Fruit fly (Drosophila melanogaster) whole organism, embryonic: ENCODE measurements around the gene CG14423.
A peak's percentile ranks its signal among the peaks of the same experiment; 100 is the strongest.

ENCODE experiments used
- ATbp ChIP-seq: fragments of 200-800 bp; sonication (Bioruptor generic); optimal IDR thresholded peaks from 2 replicates; lab custom pipeline; 2017; ENCODE audit warnings: missing biosample characterization, mild to moderate bottlenecking, missing genetic modification characterization, missing genetic modification reagents
- Ada2b ChIP-seq: fragments of 200-800 bp; sonication (Bioruptor generic); IDR thresholded peaks from 2 replicates; pipeline ENCODE4 v1.3.6; 2022; ENCODE audit warnings: missing biosample characterization, missing genetic modification characterization
- Adf1 ChIP-seq: fragments of 200-800 bp; sonication (Bioruptor generic); IDR thresholded peaks from 2 replicates; pipeline ENCODE4 v1.3.6; 2022; ENCODE audit warnings: missing biosample characterization, missing genetic modification characterization
- Antp ChIP-seq: fragments of 200-800 bp; sonication (Bioruptor generic); optimal IDR thresholded peaks from 3 replicates; lab custom pipeline; 2016; ENCODE audit warnings: missing biosample characterization, missing genetic modification characterization
- Awh ChIP-seq: fragments of 200-800 bp; sonication (Bioruptor generic); IDR thresholded peaks from 2 replicates; pipeline ENCODE4, ENCODE4 v1.3.6; 2022; ENCODE audit warnings: missing biosample characterization, missing genetic modification characterization
- CG10147 ChIP-seq: fragments of 200-800 bp; sonication (Bioruptor generic); optimal IDR thresholded peaks from 2 replicates; lab custom pipeline; 2019; ENCODE audit warnings: missing biosample characterization, mild to moderate bottlenecking, missing genetic modification characterization, moderate library complexity
- CG12219 ChIP-seq: fragments of 200-800 bp; sonication (Bioruptor generic); optimal IDR thresholded peaks from 3 replicates; lab custom pipeline; 2018; ENCODE audit warnings: missing biosample characterization, mild to moderate bottlenecking, missing genetic modification characterization
- CG1233 ChIP-seq: fragments of 200-800 bp; sonication (Bioruptor generic); optimal IDR thresholded peaks from 4 replicates; lab custom pipeline; 2018; ENCODE audit warnings: missing biosample characterization, mild to moderate bottlenecking, missing genetic modification characterization
- CG12659 ChIP-seq: fragments of 200-800 bp; sonication (Bioruptor generic); optimal IDR thresholded peaks from 3 replicates; lab custom pipeline; 2017; ENCODE audit warnings: mild to moderate bottlenecking, missing biosample characterization, missing genetic modification reagents, missing genetic modification characterization
- CG13775 ChIP-seq: fragments of 200-800 bp; sonication (Bioruptor generic); optimal IDR thresholded peaks from 3 replicates; lab custom pipeline; 2017; ENCODE audit warnings: missing biosample characterization, mild to moderate bottlenecking, missing genetic modification characterization
- CG15011 ChIP-seq: fragments of 200-800 bp; sonication (Bioruptor generic); optimal IDR thresholded peaks from 3 replicates; lab custom pipeline; 2018; ENCODE audit warnings: missing biosample characterization, mild to moderate bottlenecking, missing genetic modification characterization
- CG1603 ChIP-seq: fragments of 200-800 bp; sonication (Bioruptor generic); optimal IDR thresholded peaks from 2 replicates; lab custom pipeline; 2019; ENCODE audit warnings: missing biosample characterization, mild to moderate bottlenecking, missing genetic modification characterization, moderate library complexity
- CG31224 ChIP-seq: fragments of 200-800 bp; sonication (Bioruptor generic); IDR thresholded peaks from 2 replicates; pipeline ENCODE4 v1.3.6; 2022; ENCODE audit warnings: missing biosample characterization, missing genetic modification characterization
- CG31388 ChIP-seq: fragments of 200-800 bp; sonication (Bioruptor generic); optimal IDR thresholded peaks from 2 replicates; lab custom pipeline; 2016; ENCODE audit warnings: missing biosample characterization, missing genetic modification characterization
- CG31441 ChIP-seq: fragments of 200-800 bp; sonication (Bioruptor generic); IDR thresholded peaks from 2 replicates; pipeline ENCODE4 v1.3.6; 2022; ENCODE audit warnings: missing biosample characterization, missing genetic modification characterization
- CG3281 ChIP-seq: fragments of 200-800 bp; sonication (Bioruptor generic); optimal IDR thresholded peaks from 3 replicates; lab custom pipeline; 2017; ENCODE audit warnings: missing biosample characterization, mild to moderate bottlenecking, missing genetic modification characterization
- CG4854 ChIP-seq: fragments of 200-800 bp; sonication (Bioruptor generic); optimal IDR thresholded peaks from 2 replicates; lab custom pipeline; 2016; ENCODE audit warnings: missing biosample characterization, missing genetic modification characterization, inconsistent platforms
- CG6272 ChIP-seq: fragments of 200-800 bp; sonication (Bioruptor generic); IDR thresholded peaks from 2 replicates; pipeline ENCODE4 v1.3.6; 2022; ENCODE audit warnings: missing biosample characterization, missing genetic modification characterization
- CG7372 ChIP-seq: fragments of 200-800 bp; sonication (Bioruptor generic); IDR thresholded peaks from 2 replicates; pipeline ENCODE4 v1.3.6; 2022; ENCODE audit warnings: missing biosample characterization, missing genetic modification characterization
- CG8359 ChIP-seq: fragments of 200-800 bp; sonication (Bioruptor generic); optimal IDR thresholded peaks from 2 replicates; lab custom pipeline; 2017; ENCODE audit warnings: missing biosample characterization, mild to moderate bottlenecking, missing genetic modification characterization, borderline replicate concordance
- CG9932 ChIP-seq: fragments of 200-800 bp; sonication (Bioruptor generic); IDR thresholded peaks from 2 replicates; pipeline ENCODE4 v1.3.6; 2022; ENCODE audit warnings: missing biosample characterization, missing genetic modification characterization
- Dp ChIP-seq: fragments of 200-800 bp; sonication (Bioruptor generic); optimal IDR thresholded peaks from 2 replicates; lab custom pipeline; 2018; ENCODE audit warnings: missing biosample characterization, mild to moderate bottlenecking, missing genetic modification characterization, moderate library complexity
- E2f1 ChIP-seq: fragments of 200-800 bp; sonication (Bioruptor generic); IDR thresholded peaks from 2 replicates; pipeline ENCODE4 v1.3.6; 2022; ENCODE audit warnings: missing biosample characterization, missing genetic modification characterization
- Elba2 ChIP-seq: fragments of 200-800 bp; sonication (Bioruptor generic); optimal IDR thresholded peaks from 3 replicates; lab custom pipeline; 2016; ENCODE audit warnings: missing biosample characterization, missing genetic modification characterization
- Fer3 ChIP-seq: fragments of 200-800 bp; sonication (Bioruptor generic); optimal IDR thresholded peaks from 2 replicates; lab custom pipeline; 2018; ENCODE audit warnings: missing biosample characterization, mild to moderate bottlenecking, missing genetic modification characterization, moderate library complexity
- Hand ChIP-seq: fragments of 200-800 bp; sonication (Bioruptor generic); optimal IDR thresholded peaks from 2 replicates; lab custom pipeline; 2017; ENCODE audit warnings: mild to moderate bottlenecking, missing biosample characterization, missing genetic modification reagents, missing genetic modification characterization
- Hmx ChIP-seq: fragments of 200-800 bp; sonication (Bioruptor generic); optimal IDR thresholded peaks from 2 replicates; lab custom pipeline; 2016; ENCODE audit warnings: missing biosample characterization, missing genetic modification characterization
- Kr ChIP-seq: fragments of 200-800 bp; sonication (Bioruptor generic); optimal IDR thresholded peaks from 2 replicates; lab custom pipeline; 2017; ENCODE audit warnings: missing biosample characterization, mild to moderate bottlenecking, missing genetic modification characterization
- Lhr ChIP-seq: fragments of 200-800 bp; sonication (Bioruptor generic); optimal IDR thresholded peaks from 3 replicates; lab custom pipeline; 2017; ENCODE audit warnings: mild to moderate bottlenecking, missing biosample characterization, missing genetic modification reagents, missing genetic modification characterization
- MBD-R2 ChIP-seq: fragments of 200-800 bp; sonication (Bioruptor generic); IDR thresholded peaks from 2 replicates; pipeline ENCODE4 v1.3.6; 2022; ENCODE audit warnings: missing biosample characterization, missing genetic modification characterization
- Opbp ChIP-seq: fragments of 200-800 bp; sonication (Bioruptor generic); IDR thresholded peaks from 3 replicates; pipeline ENCODE4 v1.3.6; 2022; ENCODE audit warnings: missing biosample characterization, missing genetic modification characterization; ENCODE audit not compliant: partially characterized antibody
- Ptx1 ChIP-seq: fragments of 200-800 bp; sonication (Bioruptor generic); IDR thresholded peaks from 2 replicates; pipeline ENCODE4 v1.3.6; 2022; ENCODE audit warnings: missing biosample characterization, missing genetic modification characterization
- Rx ChIP-seq: fragments of 200-800 bp; sonication (Bioruptor generic); IDR thresholded peaks from 2 replicates; pipeline ENCODE4 v1.3.6; 2022; ENCODE audit warnings: missing biosample characterization, missing genetic modification characterization
- aop ChIP-seq: fragments of 200-800 bp; sonication (Bioruptor generic); IDR thresholded peaks from 2 replicates; pipeline ENCODE4 v1.3.6; 2022; ENCODE audit warnings: missing biosample characterization, missing genetic modification characterization
- az2 ChIP-seq: fragments of 200-800 bp; sonication (Bioruptor generic); optimal IDR thresholded peaks from 3 replicates; lab custom pipeline; 2016; ENCODE audit warnings: missing biosample characterization, missing genetic modification characterization
- cg ChIP-seq: fragments of 200-800 bp; sonication (Bioruptor generic); optimal IDR thresholded peaks from 3 replicates; lab custom pipeline; 2019; ENCODE audit warnings: missing biosample characterization, mild to moderate bottlenecking, missing genetic modification characterization, moderate library complexity
- crc ChIP-seq: fragments of 200-800 bp; sonication (Bioruptor generic); optimal IDR thresholded peaks from 2 replicates; lab custom pipeline; 2016; ENCODE audit warnings: missing biosample characterization, missing genetic modification characterization
- dan ChIP-seq: fragments of 200-800 bp; sonication (Bioruptor generic); IDR thresholded peaks from 2 replicates; pipeline ENCODE4 v1.3.6; 2022; ENCODE audit warnings: missing biosample characterization, missing genetic modification characterization
- fd3F ChIP-seq: fragments of 200-800 bp; sonication (Bioruptor generic); optimal IDR thresholded peaks from 2 replicates; lab custom pipeline; 2018; ENCODE audit warnings: missing biosample characterization, mild to moderate bottlenecking, missing genetic modification characterization, moderate library complexity
- hkb ChIP-seq, 2 experiments: fragments of 200-800 bp in 1 of 2; fragments of >200 bp in 1 of 2; sonication (Bioruptor generic) in 1 of 2; IDR thresholded peaks in 1 of 2; optimal IDR thresholded peaks in 1 of 2; 2 replicates each; pipeline versions ENCODE4 v1.3.6 to Lab custom; 2017 to 2022; ENCODE audit warnings: missing biosample characterization in 1 of 2, missing genetic modification characterization in 1 of 2
- ind ChIP-seq: fragments of 200-800 bp; sonication (Bioruptor generic); optimal IDR thresholded peaks from 3 replicates; lab custom pipeline; 2016; ENCODE audit warnings: missing biosample characterization, missing genetic modification characterization
- jigr1 ChIP-seq: fragments of 200-800 bp; sonication (Bioruptor generic); IDR thresholded peaks from 3 replicates; pipeline ENCODE4 v1.3.6; 2022; ENCODE audit warnings: missing biosample characterization, missing genetic modification characterization
- luna ChIP-seq: fragments of 200-800 bp; sonication (Bioruptor generic); optimal IDR thresholded peaks from 2 replicates; lab custom pipeline; 2016; ENCODE audit warnings: missing biosample characterization, missing genetic modification characterization
- mld ChIP-seq: fragments of 200-800 bp; sonication (Bioruptor generic); IDR thresholded peaks from 3 replicates; pipeline ENCODE4 v1.3.6; 2022; ENCODE audit warnings: missing biosample characterization, missing genetic modification characterization; ENCODE audit not compliant: partially characterized antibody
- repo ChIP-seq: fragments of 200-800 bp; sonication (Bioruptor generic); optimal IDR thresholded peaks from 2 replicates; lab custom pipeline; 2016; ENCODE audit warnings: missing biosample characterization, missing genetic modification characterization
- sens-2 ChIP-seq: fragments of 200-800 bp; sonication (Bioruptor generic); IDR thresholded peaks from 2 replicates; pipeline ENCODE4 v1.3.6; 2022; ENCODE audit warnings: missing biosample characterization, missing genetic modification characterization
- sna ChIP-seq: fragments of 200-800 bp; sonication (Bioruptor generic); IDR thresholded peaks from 2 replicates; pipeline ENCODE4 v1.3.6; 2022; ENCODE audit warnings: missing biosample characterization, missing genetic modification characterization; ENCODE audit not compliant: partially characterized antibody
- ssp ChIP-seq: fragments of 200-800 bp; sonication (Bioruptor generic); IDR thresholded peaks from 2 replicates; pipeline ENCODE4 v1.3.6; 2022; ENCODE audit warnings: missing biosample characterization, missing genetic modification characterization
- unpg ChIP-seq: fragments of 200-800 bp; sonication (Bioruptor generic); optimal IDR thresholded peaks from 3 replicates; lab custom pipeline; 2018; ENCODE audit warnings: missing biosample characterization, mild to moderate bottlenecking, missing genetic modification characterization, moderate library complexity
- vfl ChIP-seq: fragments of 200-800 bp; sonication (Bioruptor generic); optimal IDR thresholded peaks from 2 replicates; lab custom pipeline; 2016; ENCODE audit warnings: missing biosample characterization, missing genetic modification characterization
- zf30C ChIP-seq: fragments of 200-800 bp; sonication (Bioruptor generic); optimal IDR thresholded peaks from 3 replicates; lab custom pipeline; 2018; ENCODE audit warnings: missing biosample characterization, mild to moderate bottlenecking, missing genetic modification characterization

The CG14423 gene

dm6 chrX:2919742-2920141 lies 25.5 kb upstream of the CG14423 start, which contains the start of gene CG3588 (continued):
- TF ChIP-seq MBD-R2 (peak; percentile 57), CG1603 (tag; lab: Kevin White, UChicago) (peak; percentile 47), Dp (GFP tag; lab: Kevin White, UChicago) (no peak), repo (GFP tag; lab: Kevin White, UChicago) (peak; percentile 39), sna (GFP tag; lab: Robert Waterston, UW) (no peak), E2f1 (peak; percentile 77), Antp (no peak), unpg (peak; percentile 81), ATbp (peak; percentile 33), Fer3 (tag; lab: Kevin White, UChicago) (peak; percentile 82), cg (GFP tag; lab: Kevin White, UChicago) (no peak), fd3F (GFP tag; lab: Kevin White, UChicago) (peak; percentile 66), Hmx (GFP tag; lab: Kevin White, UChicago) (no peak), CG13775 (peak; percentile 50), Adf1 (GFP tag; lab: Robert Waterston, UW) (peak; percentile 38; the same call in 1 of the 2 replicates), luna (GFP tag; lab: Kevin White, UChicago) (no peak), CG9932 (GFP tag; lab: Robert Waterston, UW) (peak; percentile 94), hkb (optimal IDR thresholded peaks at IDR 0.05; lab: Kevin White, UChicago) (no peak), hkb (GFP tag; IDR thresholded peaks at IDR 0.05; lab: Robert Waterston, UW) (peak; percentile 72), crc (GFP tag; lab: Kevin White, UChicago) (no peak), Kr (no peak), zf30C (no peak), CG31441 (GFP tag; lab: Robert Waterston, UW) (peak; percentile 56), vfl (GFP tag; lab: Kevin White, UChicago) (peak; percentile 66), Ada2b (GFP tag; lab: Robert Waterston, UW) (peak; percentile 68), CG15011 (GFP tag; lab: Kevin White, UChicago) (peak; percentile 44), jigr1 (GFP tag; lab: Robert Waterston, UW) (no peak), CG31224 (GFP tag; lab: Robert Waterston, UW) (peak; percentile 62), sens-2 (GFP tag; lab: Robert Waterston, UW) (no peak), ssp (0 out of 2 replicates have a peak, but pooled peaks have one; percentile 5), CG10147 (peak; percentile 75), Rx (GFP tag; lab: Robert Waterston, UW) (peak; percentile 63; the same call in 1 of the 2 replicates), CG1233 (GFP tag; lab: Kevin White, UChicago) (peak; percentile 59), Hand (GFP tag; lab: Kevin White, UChicago) (peak; percentile 29), CG8359 (GFP tag; lab: Kevin White, UChicago) (no peak), Ptx1 (peak; percentile 77), CG3281 (peak; percentile 78), dan (GFP tag; lab: Robert Waterston, UW) (no peak), CG6272 (GFP tag; lab: Robert Waterston, UW) (0 out of 2 replicates have a peak, but pooled peaks have one; percentile 15), az2 (peak; percentile 52), aop (GFP tag; lab: Robert Waterston, UW) (no peak), CG31388 (GFP tag; lab: Kevin White, UChicago) (no peak), CG12219 (GFP tag; lab: Kevin White, UChicago) (peak; percentile 43), mld (GFP tag; lab: Robert Waterston, UW) (no peak), CG7372 (GFP tag; lab: Robert Waterston, UW) (peak; percentile 82), Awh (GFP tag; lab: Robert Waterston, UW) (peak; percentile 43; the same call in 1 of the 2 replicates), Lhr (GFP tag; lab: Kevin White, UChicago) (no peak), Opbp (GFP tag; lab: Robert Waterston, UW) (no peak), Elba2 (GFP tag; lab: Kevin White, UChicago) (no peak), CG4854 (peak; percentile 34), ind (GFP tag; lab: Kevin White, UChicago) (peak; percentile 70), CG12659 (GFP tag; lab: Kevin White, UChicago) (peak; percentile 65)
